Worm (Caenorhabditis elegans): ENCODE measurements around the gene C56E6.7.

C56E6.7 gene

DNA sequence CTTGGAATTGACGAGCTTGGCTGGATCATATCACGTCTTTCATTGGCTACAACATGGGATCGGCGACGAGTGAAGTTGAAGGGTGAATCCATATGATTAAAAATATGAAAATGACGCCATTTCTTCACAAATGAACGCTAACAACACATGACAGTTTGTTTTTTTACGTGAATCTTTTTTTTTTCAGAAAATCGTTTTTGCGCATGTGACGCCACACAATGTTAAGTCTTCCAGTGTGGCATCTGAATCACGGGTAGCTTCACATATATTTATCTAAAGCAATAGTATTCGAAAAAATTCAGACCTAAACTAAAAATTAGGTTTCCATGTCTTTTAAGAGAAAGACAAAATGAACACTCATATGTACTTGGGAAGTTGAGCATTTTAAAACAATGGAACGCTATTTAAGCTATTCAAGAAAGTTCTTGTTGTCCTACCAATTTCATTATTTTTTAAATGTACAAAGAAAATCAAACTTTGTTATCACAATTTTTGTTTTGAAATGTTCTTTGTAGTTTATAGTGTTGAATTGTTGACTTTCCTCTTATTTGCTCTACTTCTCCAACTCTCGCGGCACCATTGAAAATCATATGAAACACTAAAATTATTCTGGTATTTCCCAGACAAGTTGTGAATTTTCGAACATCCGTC is 31.4 kb upstream of the C56E6.7 start, which contains the start of the genes lido-16 and plpp-1.2:
TSS of gene lido-16 (minus strand) at position 101 of the 651 bp plus-strand sequence.
TSS of gene plpp-1.2 (plus strand) at position 601 of the 651 bp plus-strand sequence.
- TF ChIP-seq ceh-82 (tag; optimal IDR thresholded peaks at IDR 0.05) = no peak
- TF ChIP-seq jun-1 (tag; optimal IDR thresholded peaks at IDR 0.05) = no peak
- no peak for TF ChIP-seq hpl-2 (GFP tag; optimal IDR thresholded peaks at IDR 0.05)
- TF ChIP-seq nhr-76 (tag; optimal IDR thresholded peaks at IDR 0.05) = no peak
- TF ChIP-seq unc-98 (GFP tag; IDR thresholded peaks at IDR 0.05) = no peak
- no peak for TF ChIP-seq blmp-1 (tag; optimal IDR thresholded peaks at IDR 0.05)
- no peak for TF ChIP-seq aly-2 (tag; optimal IDR thresholded peaks at IDR 0.05)
- no peak for TF ChIP-seq snu-23 (GFP tag; optimal IDR thresholded peaks at IDR 0.05)
- TF ChIP-seq ama-1 (optimal IDR thresholded peaks at IDR 0.05) = no peak
- no peak for TF ChIP-seq egl-13 (tag; optimal IDR thresholded peaks at IDR 0.05)
- no peak for TF ChIP-seq zip-4 (GFP tag; optimal IDR thresholded peaks at IDR 0.05)
- TF ChIP-seq tbx-2 (tag; optimal IDR thresholded peaks at IDR 0.05) = no peak
- no peak for TF ChIP-seq alr-1 (tag; optimal IDR thresholded peaks at IDR 0.05; ENCODE audit: borderline replicate concordance)
- no peak for TF ChIP-seq ets-5 (GFP tag; IDR thresholded peaks at IDR 0.05)
- TF ChIP-seq ceh-8 (GFP tag; optimal IDR thresholded peaks at IDR 0.05) = no peak
- no peak for TF ChIP-seq fkh-4 (tag; optimal IDR thresholded peaks at IDR 0.05; ENCODE audit: borderline replicate concordance)
- no peak for TF ChIP-seq skn-1 (tag; optimal IDR thresholded peaks at IDR 0.05)
- no peak for TF ChIP-seq ceh-63 (GFP tag; optimal IDR thresholded peaks at IDR 0.05)
- no peak for TF ChIP-seq Y116A8C.19 (tag; optimal IDR thresholded peaks at IDR 0.05; ENCODE audit: borderline replicate concordance)

ce11 chrII:6486344-6486743 is 30.0 kb upstream of the C56E6.7 start:
- TF ChIP-seq lir-3 (tag; optimal IDR thresholded peaks at IDR 0.05; ENCODE audit: poor library complexity) (no peak), zag-1 (tag; optimal IDR thresholded peaks at IDR 0.05) (no peak), ceh-88 (GFP tag; IDR thresholded peaks at IDR 0.05) (no peak), C34B4.2 (tag; optimal IDR thresholded peaks at IDR 0.05) (no peak), lsy-2 (tag; optimal IDR thresholded peaks at IDR 0.05) (peak; percentile 36 to 40), sptf-1 (tag; optimal IDR thresholded peaks at IDR 0.05) (no peak), C16A3.4 (tag; optimal IDR thresholded peaks at IDR 0.05) (no peak), C04F5.9 (tag; optimal IDR thresholded peaks at IDR 0.05) (no peak), snu-23 (GFP tag; optimal IDR thresholded peaks at IDR 0.05) (peak; percentile 34), nhr-71 (tag; optimal IDR thresholded peaks at IDR 0.05) (peak; percentile 72), alr-1 (tag; optimal IDR thresholded peaks at IDR 0.05; ENCODE audit: borderline replicate concordance) (no peak), nhr-20 (tag; optimal IDR thresholded peaks at IDR 0.05) (peak; percentile 41), lin-14 (GFP tag; optimal IDR thresholded peaks at IDR 0.05) (peak; percentile 48), xbp-1 (tag; optimal IDR thresholded peaks at IDR 0.05) (no peak), rnt-1 (tag; optimal IDR thresholded peaks at IDR 0.05) (peak; percentile 73), lin-39 (tag; optimal IDR thresholded peaks at IDR 0.05) (peak; percentile 59), unc-130 (tag; optimal IDR thresholded peaks at IDR 0.05) (peak; percentile 25), elt-2 (tag; optimal IDR thresholded peaks at IDR 0.05) (peak; percentile 2), nhr-19 (GFP tag; conservative IDR thresholded peaks at IDR 0.05) (peak; percentile 78), nhr-77 (tag; optimal IDR thresholded peaks at IDR 0.05) (no peak), lin-35 (GFP tag; optimal IDR thresholded peaks at IDR 0.05) (peak in 1 of 2 experiments; percentile 2), ces-1 (GFP tag; optimal IDR thresholded peaks at IDR 0.05) (no peak), vab-15 (tag; optimal IDR thresholded peaks at IDR 0.05) (peak; percentile 37)
